Worm (Caenorhabditis elegans) whole organism, L1 larva: ENCODE results near the gene Y62H9A.8.

Source experiments
- Y116A8C.19 ChIP-seq: sonication (generic microtip); optimal IDR thresholded peaks from 2 replicates; lab custom pipeline; 2016; ENCODE audit warnings: missing compliant biosample characterization, missing genetic modification characterization, borderline replicate concordance
- ama-1 ChIP-seq: fragments of 150-350 bp; optimal IDR thresholded peaks from 2 replicates; lab custom pipeline; 2014
- blmp-1 ChIP-seq: fragments of 150-350 bp; optimal IDR thresholded peaks from 2 replicates; lab custom pipeline; 2014; ENCODE audit warnings: missing biosample characterization, missing genetic modification characterization
- ceh-8 ChIP-seq: fragments of 200-800 bp; sonication (Bioruptor generic); optimal IDR thresholded peaks from 2 replicates; lab custom pipeline; 2018; ENCODE audit warnings: mild to moderate bottlenecking, missing genetic modification characterization, moderate library complexity, missing compliant biosample characterization
- ceh-88 ChIP-seq: fragments of 200-800 bp; sonication (Bioruptor generic); IDR thresholded peaks from 2 replicates; pipeline ENCODE4 v1.3.6; 2022; ENCODE audit warnings: missing genetic modification characterization, missing compliant biosample characterization
- dpl-1 ChIP-seq, 3 experiments: fragments of 150-350 bp in 2 of 3; sonication (generic microtip) in 1 of 3; optimal IDR thresholded peaks; 2 replicates each; lab custom pipeline; 2014 to 2017; ENCODE audit warnings: missing biosample characterization in 3 of 3, missing genetic modification characterization in 3 of 3, missing genetic modification reagents in 3 of 3
- dsc-1 ChIP-seq: sonication (generic microtip); optimal IDR thresholded peaks from 2 replicates; lab custom pipeline; 2016; ENCODE audit warnings: mild to moderate bottlenecking, missing genetic modification characterization, missing compliant biosample characterization
- efl-1 ChIP-seq, 4 experiments: fragments of 150-350 bp; optimal IDR thresholded peaks in 3 of 4; peaks in 1 of 4; 1 replicate in 1 of 4; 2 replicates in 3 of 4; lab custom pipeline; 2014; ENCODE audit warnings: missing biosample characterization in 2 of 4, missing genetic modification characterization in 2 of 4, missing genetic modification reagents in 2 of 4
- efl-3 ChIP-seq: fragments of 200-800 bp; sonication (Bioruptor generic); optimal IDR thresholded peaks from 2 replicates; lab custom pipeline; 2018; ENCODE audit warnings: mild to moderate bottlenecking, missing genetic modification characterization, missing compliant biosample characterization
- elt-3 ChIP-seq, 6 experiments: fragments of 150-350 bp in 1 of 6; sonication (generic microtip); optimal IDR thresholded peaks; 2 replicates each; lab custom pipeline; 2017 to 2018; ENCODE audit warnings: missing biosample characterization in 6 of 6, missing genetic modification characterization in 6 of 6, inconsistent platforms in 1 of 6
- fkh-10 ChIP-seq: sonication (generic microtip); optimal IDR thresholded peaks from 2 replicates; lab custom pipeline; 2017; ENCODE audit warnings: missing biosample characterization, missing genetic modification reagents, missing genetic modification characterization
- fkh-8 ChIP-seq: sonication (generic microtip); optimal IDR thresholded peaks from 2 replicates; lab custom pipeline; 2016; ENCODE audit warnings: mild to moderate bottlenecking, missing genetic modification characterization, missing compliant biosample characterization
- hlh-4 ChIP-seq: sonication (generic microtip); optimal IDR thresholded peaks from 2 replicates; lab custom pipeline; 2016; ENCODE audit warnings: mild to moderate bottlenecking, missing genetic modification characterization, missing compliant biosample characterization
- lin-35 ChIP-seq, 2 experiments: fragments of 150-350 bp; optimal IDR thresholded peaks; 2 replicates each; lab custom pipeline; 2014; ENCODE audit warnings: missing biosample characterization in 2 of 2, missing genetic modification characterization in 2 of 2, missing genetic modification reagents in 2 of 2
- lin-39 ChIP-seq: fragments of 150-350 bp; optimal IDR thresholded peaks from 2 replicates; lab custom pipeline; 2014; ENCODE audit warnings: missing biosample characterization, missing genetic modification reagents, missing genetic modification characterization
- mef-2 ChIP-seq: fragments of 150-350 bp; optimal IDR thresholded peaks from 2 replicates; lab custom pipeline; 2014; ENCODE audit warnings: missing biosample characterization, missing genetic modification characterization
- nhr-12 ChIP-seq: sonication (generic microtip); optimal IDR thresholded peaks from 2 replicates; lab custom pipeline; 2017; ENCODE audit warnings: missing biosample characterization, missing genetic modification characterization
- pax-3 ChIP-seq: fragments of 200-800 bp; sonication (Bioruptor generic); optimal IDR thresholded peaks from 2 replicates; lab custom pipeline; 2018; ENCODE audit warnings: mild to moderate bottlenecking, missing genetic modification characterization, moderate library complexity, missing compliant biosample characterization
- rnt-1 ChIP-seq: sonication (generic microtip); optimal IDR thresholded peaks from 2 replicates; lab custom pipeline; 2016; ENCODE audit warnings: mild to moderate bottlenecking, missing genetic modification characterization, moderate library complexity, missing compliant biosample characterization
- unc-98 ChIP-seq: fragments of 200-800 bp; sonication (Bioruptor generic); IDR thresholded peaks from 2 replicates; pipeline ENCODE4 v1.3.6; 2022; ENCODE audit warnings: missing genetic modification characterization, missing compliant biosample characterization

The Y62H9A.8 gene

DNA sequence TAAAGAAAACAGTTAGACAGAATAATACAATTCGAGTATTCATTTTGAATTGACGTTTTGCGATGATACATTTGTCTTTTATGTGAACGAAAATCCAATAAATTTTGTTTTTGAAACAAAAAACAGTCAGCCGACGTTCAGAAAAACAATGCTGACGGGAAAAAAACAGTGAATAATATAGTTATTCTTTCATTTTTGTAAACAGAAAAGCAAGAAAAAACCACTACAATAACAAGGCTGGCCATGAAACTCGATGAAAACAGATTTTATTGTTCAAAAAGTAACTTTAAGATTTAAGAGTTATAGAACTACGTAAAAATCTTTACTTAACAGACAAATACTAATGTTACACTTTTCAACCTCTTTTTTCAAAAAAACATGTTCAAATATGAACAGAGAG, 42.1 kb downstream of the Y62H9A.8 start, which contains the start of gene F54F7.3:
TSS of gene F54F7.3 (minus strand) at position 101 of the 400 bp plus-strand sequence.
- TF ChIP-seq elt-3 (tag; optimal IDR thresholded peaks at IDR 0.05; lab: Kevin White, UChicago) (no peak), efl-1 (optimal IDR thresholded peaks at IDR 0.05; lab: Kevin White, UChicago) (no peak), efl-1 (GFP tag; optimal IDR thresholded peaks at IDR 0.05 in 1 of 2; lab: Kevin White, UChicago) (peak in 1 of 2 experiments; percentile 31)

DNA sequence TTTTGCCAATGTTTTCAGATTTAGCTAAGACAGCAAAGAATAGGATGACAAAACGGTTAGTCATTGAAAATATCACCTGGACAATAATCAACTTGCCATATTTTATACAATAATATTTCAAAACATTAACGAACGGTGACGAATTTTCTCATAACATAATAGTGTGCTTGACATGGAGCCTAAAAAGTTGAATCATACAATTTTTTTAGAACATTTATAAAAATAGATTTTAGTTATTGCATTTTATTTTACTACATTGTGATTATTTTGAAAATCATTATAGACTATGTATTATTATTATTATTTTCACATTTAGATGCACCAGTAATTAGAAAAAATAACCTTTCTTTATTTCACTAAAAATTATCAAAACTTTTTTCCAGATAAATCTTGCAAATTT, 43.6 kb downstream of the Y62H9A.8 start, which contains the start of gene F54F7.9:
TSS of gene F54F7.9 (minus strand) at position 101 of the 400 bp plus-strand sequence.
- TF ChIP-seq lin-35 (GFP tag; optimal IDR thresholded peaks at IDR 0.05; lab: Kevin White, UChicago) (no peak), fkh-10 (GFP tag; lab: Kevin White, UChicago) (no peak), blmp-1 (tag; lab: Kevin White, UChicago) (no peak), unc-98 (GFP tag; lab: Robert Waterston, UW) (no peak), efl-3 (no peak), nhr-12 (no peak), pax-3 (tag; lab: Kevin White, UChicago) (no peak), dsc-1 (tag; lab: Kevin White, UChicago) (no peak), hlh-4 (tag; lab: Kevin White, UChicago) (no peak), ama-1 (no peak), dpl-1 (GFP tag; optimal IDR thresholded peaks at IDR 0.05; lab: Kevin White, UChicago) (no peak), lin-39 (no peak), fkh-8 (no peak), rnt-1 (tag; lab: Kevin White, UChicago) (no peak)

DNA sequence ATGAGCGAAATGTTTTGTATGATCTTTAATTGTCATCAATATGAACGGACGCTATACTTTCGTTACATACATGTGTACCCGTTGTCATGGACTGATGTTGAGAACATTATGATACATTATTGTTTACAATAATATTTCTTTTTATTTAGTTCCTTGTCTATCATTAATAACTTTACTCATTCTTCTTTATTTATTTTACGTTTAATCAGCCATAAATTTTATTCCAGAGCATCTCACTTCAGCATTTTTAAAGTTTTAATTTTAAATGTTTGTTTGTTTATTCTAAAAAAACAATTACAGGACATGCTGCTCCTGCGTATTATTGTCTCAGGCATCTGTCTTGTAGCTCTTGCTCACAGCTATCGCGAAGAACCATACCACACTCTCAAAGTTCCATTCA, 48.9 kb downstream of the Y62H9A.8 start, which contains the start of gene F54F7.2:
TSS of gene F54F7.2 (plus strand) at position 301 of the 400 bp plus-strand sequence.
- TF ChIP-seq Y116A8C.19 (tag; lab: Kevin White, UChicago) = no peak
- no peak for TF ChIP-seq ceh-88 (GFP tag; lab: Robert Waterston, UW)
- no peak for TF ChIP-seq mef-2
- TF ChIP-seq dpl-1 (GFP tag; optimal IDR thresholded peaks at IDR 0.05; lab: Kevin White, UChicago) = no peak
- no peak for TF ChIP-seq ceh-8 (GFP tag; lab: Kevin White, UChicago)
- TF ChIP-seq fkh-8 = no peak
- TF ChIP-seq, all 84 proteins: peak for 0
